Fruit fly (Drosophila melanogaster): Measurements from ENCODE around the gene nAChRbeta2.

Gene nAChRbeta2

DNA sequence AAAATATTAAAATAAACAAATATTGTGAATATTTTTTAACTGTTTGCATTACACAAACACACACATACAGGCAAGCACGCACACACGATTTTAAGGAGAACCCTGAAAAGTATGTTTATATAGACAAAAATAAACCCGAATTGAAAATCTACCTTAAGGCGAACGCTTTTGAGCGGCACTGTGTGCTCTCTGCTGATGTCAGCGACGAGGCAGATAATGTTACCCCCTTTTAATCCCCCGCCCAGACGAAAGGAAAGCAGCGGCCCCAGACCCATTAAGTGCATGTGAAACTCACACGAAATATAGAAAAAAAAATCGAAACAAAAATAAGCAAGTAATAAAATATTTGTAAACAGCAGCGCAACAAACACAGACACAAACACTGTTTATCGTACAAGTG, 6.4 kb upstream of the nAChRbeta2 start:
- TF ChIP-seq CG14655 (GFP tag; optimal IDR thresholded peaks at IDR 0.05) (no peak), gl (tag; optimal IDR thresholded peaks at IDR 0.05) (no peak), CG34367 (tag; optimal IDR thresholded peaks at IDR 0.05) (no peak), CG8159 (tag; optimal IDR thresholded peaks at IDR 0.05) (no peak), EcR (GFP tag; optimal IDR thresholded peaks at IDR 0.05) (no peak), CG15710 (tag; optimal IDR thresholded peaks at IDR 0.05) (no peak)

DNA sequence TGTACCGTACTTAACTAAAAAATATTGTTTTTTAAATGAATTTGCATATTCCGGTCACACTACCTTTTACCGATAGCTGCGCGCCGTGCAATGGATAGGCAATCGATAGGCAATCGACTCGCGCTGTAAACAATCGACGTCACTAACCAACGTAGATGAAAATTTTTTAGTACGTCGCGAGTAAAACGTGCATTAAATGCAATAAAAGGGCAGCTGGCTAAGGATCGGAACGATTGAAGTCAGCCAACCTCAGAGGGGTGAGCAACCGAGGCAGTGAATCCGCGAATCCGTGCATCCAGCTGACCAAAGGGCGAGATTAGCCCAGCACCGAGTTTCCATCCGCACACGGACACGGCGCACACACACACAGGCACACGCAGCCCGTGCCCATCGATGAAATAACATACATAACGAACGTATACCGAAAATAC, 3.3 kb upstream of the nAChRbeta2 start, which contains the start of gene Pp1alpha-96A:
TSS of gene Pp1alpha-96A (plus strand) at position 121 of the 431 bp plus-strand sequence.
- TF ChIP-seq Pif1A (GFP tag; optimal IDR thresholded peaks at IDR 0.05) (no peak), Ets98B (GFP tag; IDR thresholded peaks at IDR 0.05) (no peak), CG17806 (tag; optimal IDR thresholded peaks at IDR 0.05) (no peak), CG8159 (tag; optimal IDR thresholded peaks at IDR 0.05) (no peak), fd96Ca (GFP tag; IDR thresholded peaks at IDR 0.05) (no peak), CG10348 (GFP tag; IDR thresholded peaks at IDR 0.05) (no peak), gl (tag; optimal IDR thresholded peaks at IDR 0.05) (no peak), CG14655 (GFP tag; optimal IDR thresholded peaks at IDR 0.05) (no peak), CG4496 (GFP tag; IDR thresholded peaks at IDR 0.05) (no peak), CG34367 (tag; optimal IDR thresholded peaks at IDR 0.05) (no peak), D1 (tag; optimal IDR thresholded peaks at IDR 0.05) (no peak), CG13204 (GFP tag; optimal IDR thresholded peaks at IDR 0.05) (no peak), Pif1B (GFP tag; optimal IDR thresholded peaks at IDR 0.05) (no peak), CG12605 (GFP tag; IDR thresholded peaks at IDR 0.05) (no peak), rn (GFP tag; IDR thresholded peaks at IDR 0.05) (no peak), EcR (GFP tag; optimal IDR thresholded peaks at IDR 0.05) (no peak)

DNA sequence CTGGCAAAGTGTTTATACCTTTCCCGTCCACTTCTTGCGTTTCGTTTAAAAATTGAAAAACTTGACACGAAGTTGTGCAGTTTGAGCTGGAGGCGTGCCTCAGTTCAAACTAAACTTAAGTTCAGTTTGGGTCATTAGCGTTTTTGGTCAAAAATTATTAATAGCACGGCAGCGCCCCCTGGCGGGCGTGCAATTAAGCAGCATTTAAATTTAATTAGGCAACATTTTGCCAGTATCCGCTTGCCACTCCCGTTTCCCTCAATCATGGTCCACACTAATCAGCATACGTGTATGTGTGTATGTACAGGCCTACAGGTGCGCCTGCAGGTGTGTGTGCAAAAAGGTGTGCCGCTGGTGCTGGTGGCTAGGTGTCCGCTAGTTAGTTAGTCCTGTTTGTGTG, 11.3 kb downstream of the nAChRbeta2 start:
- TF ChIP-seq rn (GFP tag; IDR thresholded peaks at IDR 0.05) (no peak), CG12605 (GFP tag; IDR thresholded peaks at IDR 0.05) (no peak), CG34367 (tag; optimal IDR thresholded peaks at IDR 0.05) (no peak), CG14655 (GFP tag; optimal IDR thresholded peaks at IDR 0.05) (no peak), CG15710 (tag; optimal IDR thresholded peaks at IDR 0.05) (no peak)

DNA sequence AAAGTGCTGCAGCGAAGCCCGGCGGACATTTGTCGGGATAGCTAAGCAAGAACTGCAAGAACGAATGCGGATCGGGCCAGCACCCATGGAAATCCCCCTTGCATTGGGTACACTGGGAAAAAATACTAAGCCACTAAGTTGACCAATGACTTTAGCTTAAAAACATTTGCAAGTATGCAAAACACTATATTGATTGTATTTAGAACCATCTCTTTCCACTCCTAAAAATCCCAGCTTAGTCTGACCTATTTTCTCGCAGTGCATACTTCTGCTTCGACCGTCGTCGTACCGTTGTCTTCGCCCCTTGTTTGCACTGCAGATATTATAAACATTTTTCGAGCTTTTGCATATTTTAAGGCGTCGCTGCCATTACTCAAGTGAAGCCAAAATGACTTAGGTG, 18.8 kb downstream of the nAChRbeta2 start:
- TF ChIP-seq CG14655 (GFP tag; optimal IDR thresholded peaks at IDR 0.05) = peak; percentile 40
- peak; percentile 57 for TF ChIP-seq CG15710 (tag; optimal IDR thresholded peaks at IDR 0.05)
- TF ChIP-seq Snoo (tag; optimal IDR thresholded peaks at IDR 0.05) = no peak
- TF ChIP-seq CG34367 (tag; optimal IDR thresholded peaks at IDR 0.05) = peak; percentile 47
- TF ChIP-seq Pif1B (GFP tag; optimal IDR thresholded peaks at IDR 0.05) = no peak
- TF ChIP-seq Ets98B (GFP tag; IDR thresholded peaks at IDR 0.05) = 0 out of 2 replicates have a peak, but pooled peaks have one; percentile 24
- TF ChIP-seq fd96Ca (GFP tag; IDR thresholded peaks at IDR 0.05) = 0 out of 3 replicates have a peak, but pooled peaks have one; percentile 49
- 0 out of 3 replicates have a peak, but pooled peaks have one; percentile 50 for TF ChIP-seq CG4496 (GFP tag; IDR thresholded peaks at IDR 0.05)
- TF ChIP-seq rn (GFP tag; IDR thresholded peaks at IDR 0.05) = 0 out of 2 replicates have a peak, but pooled peaks have one; percentile 9
- TF ChIP-seq CG9948 (tag; optimal IDR thresholded peaks at IDR 0.05) = no peak
- TF ChIP-seq gl (tag; optimal IDR thresholded peaks at IDR 0.05) = no peak
- TF ChIP-seq CG8159 (tag; optimal IDR thresholded peaks at IDR 0.05) = peak; percentile 68
- no peak for TF ChIP-seq D1 (tag; optimal IDR thresholded peaks at IDR 0.05)
- no peak for TF ChIP-seq CG17806 (tag; optimal IDR thresholded peaks at IDR 0.05)
- TF ChIP-seq Pif1A (GFP tag; optimal IDR thresholded peaks at IDR 0.05) = peak; percentile 48
- no peak for TF ChIP-seq EcR (GFP tag; optimal IDR thresholded peaks at IDR 0.05)

DNA sequence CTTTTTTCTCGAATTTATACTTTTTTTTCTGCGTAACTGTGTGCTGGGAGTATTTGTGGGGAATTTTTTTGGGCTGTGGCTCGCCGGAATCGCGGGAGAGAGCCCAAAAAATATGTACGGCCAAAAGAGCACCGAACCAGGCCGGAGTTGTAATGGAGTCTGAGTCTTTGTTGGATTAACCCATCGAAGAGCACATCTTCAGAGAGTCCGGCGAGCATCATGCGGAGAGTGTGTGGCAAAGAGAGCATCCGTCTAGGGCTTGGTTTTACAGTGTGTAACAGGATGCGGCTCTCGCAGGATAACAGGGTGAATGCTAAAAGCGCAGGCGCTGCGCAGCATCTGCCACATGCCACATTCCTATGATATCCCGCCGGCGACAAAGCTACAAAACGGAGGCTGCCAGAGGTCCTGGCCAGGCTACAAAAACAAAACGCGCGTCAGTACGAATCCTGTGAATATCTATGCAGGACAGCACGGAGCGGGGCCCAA, 29.9 kb downstream of the nAChRbeta2 start, which contains the start of gene nAChRalpha2:
TSS of gene nAChRalpha2 (plus strand) at position 439 of the 489 bp plus-strand sequence.
- TF ChIP-seq fd96Ca (GFP tag; IDR thresholded peaks at IDR 0.05) = 0 out of 3 replicates have a peak, but pooled peaks have one; percentile 7
- TF ChIP-seq CG10348 (GFP tag; IDR thresholded peaks at IDR 0.05) = no peak

DNA sequence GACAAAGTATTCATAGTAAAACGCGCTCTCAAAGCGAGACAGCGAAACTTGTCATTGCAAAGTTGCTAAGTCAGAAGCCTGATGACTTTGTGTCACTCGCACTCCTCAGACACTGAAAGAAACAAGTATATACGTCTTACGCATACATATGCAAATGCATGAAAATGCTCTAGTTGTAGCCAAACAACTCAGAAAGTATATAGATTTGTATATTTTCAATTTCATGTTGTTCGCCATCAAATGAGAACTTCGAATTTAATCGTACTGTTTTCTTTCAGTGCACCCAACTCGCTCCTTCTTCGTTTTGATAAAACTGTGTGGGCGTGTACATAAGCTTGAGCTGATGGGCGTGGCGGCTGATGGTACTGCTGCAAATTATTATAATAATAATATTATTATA, 33.9 kb downstream of the nAChRbeta2 start:
- TF ChIP-seq CG4496 (GFP tag; IDR thresholded peaks at IDR 0.05) (no peak), EcR (GFP tag; optimal IDR thresholded peaks at IDR 0.05) (no peak), rn (GFP tag; IDR thresholded peaks at IDR 0.05) (no peak)

DNA sequence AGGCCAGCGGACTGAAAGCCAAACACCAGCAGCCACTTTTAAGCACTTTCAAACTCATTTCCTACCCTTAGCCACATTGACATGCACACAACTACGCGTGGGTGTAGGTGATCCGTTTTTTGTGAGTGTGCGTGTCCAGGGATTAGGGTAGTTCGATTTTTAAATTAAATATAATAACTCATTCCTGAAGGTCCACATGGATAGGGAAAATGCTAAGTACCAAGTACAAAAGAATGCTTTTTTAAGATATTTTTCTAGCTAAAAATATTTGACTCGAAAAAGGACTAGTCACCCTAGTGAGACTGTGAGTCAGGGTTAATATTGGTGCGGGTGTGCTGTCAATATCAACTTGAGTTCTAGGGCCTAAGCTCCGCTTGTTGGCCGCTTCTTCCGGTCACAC, 40.1 kb downstream of the nAChRbeta2 start:
- TF ChIP-seq CG10348 (GFP tag; IDR thresholded peaks at IDR 0.05) = no peak
- TF ChIP-seq CG13204 (GFP tag; optimal IDR thresholded peaks at IDR 0.05) = no peak
- TF ChIP-seq Ets98B (GFP tag; IDR thresholded peaks at IDR 0.05) = no peak
- TF ChIP-seq Pif1A (GFP tag; optimal IDR thresholded peaks at IDR 0.05) = no peak
- TF ChIP-seq CG32121 (GFP tag; IDR thresholded peaks at IDR 0.05) = no peak
- TF ChIP-seq CG34367 (tag; optimal IDR thresholded peaks at IDR 0.05) = no peak
- no peak for TF ChIP-seq CG8159 (tag; optimal IDR thresholded peaks at IDR 0.05)
- TF ChIP-seq CG8301 (tag; optimal IDR thresholded peaks at IDR 0.05) = no peak
- TF ChIP-seq EcR (GFP tag; optimal IDR thresholded peaks at IDR 0.05) = no peak
- no peak for TF ChIP-seq rn (GFP tag; IDR thresholded peaks at IDR 0.05)
- TF ChIP-seq CG9948 (tag; optimal IDR thresholded peaks at IDR 0.05) = no peak
- TF ChIP-seq CG14655 (GFP tag; optimal IDR thresholded peaks at IDR 0.05) = no peak
- no peak for TF ChIP-seq Pif1B (GFP tag; optimal IDR thresholded peaks at IDR 0.05)
- TF ChIP-seq CG4496 (GFP tag; IDR thresholded peaks at IDR 0.05) = no peak
- TF ChIP-seq CG17806 (tag; optimal IDR thresholded peaks at IDR 0.05) = no peak
- TF ChIP-seq gl (tag; optimal IDR thresholded peaks at IDR 0.05) = no peak
- TF ChIP-seq CG15710 (tag; optimal IDR thresholded peaks at IDR 0.05) = no peak
- no peak for TF ChIP-seq Snoo (tag; optimal IDR thresholded peaks at IDR 0.05)
- TF ChIP-seq CG12605 (GFP tag; IDR thresholded peaks at IDR 0.05) = no peak

Data from whole organism, pupa.